Worm (Caenorhabditis elegans) whole organism, young adult: ENCODE results near the gene F26A1.19.

ENCODE experiments used
- C06A6.2 ChIP-seq: fragments of 200-800 bp; sonication (Bioruptor generic); conservative IDR thresholded peaks from 2 replicates; pipeline ENCODE4 v1.3.6; 2022; ENCODE audit warnings: missing genetic modification characterization, missing compliant biosample characterization
- C17E4.6 ChIP-seq: fragments of 200-800 bp; sonication (Bioruptor generic); IDR thresholded peaks from 2 replicates; pipeline ENCODE4 v1.3.6; 2022; ENCODE audit warnings: missing genetic modification reagents, missing genetic modification characterization, missing compliant biosample characterization
- F10E7.11 ChIP-seq: sonication (generic microtip); optimal IDR thresholded peaks from 2 replicates; lab custom pipeline; 2017; ENCODE audit warnings: mild to moderate bottlenecking, missing genetic modification characterization, moderate library complexity, missing compliant biosample characterization
- F37B4.10 ChIP-seq: fragments of 200-800 bp; sonication (Bioruptor generic); IDR thresholded peaks from 2 replicates; pipeline ENCODE4 v1.3.6; 2022; ENCODE audit warnings: missing genetic modification characterization, missing compliant biosample characterization
- F52B5.7 ChIP-seq: sonication (generic microtip); optimal IDR thresholded peaks from 2 replicates; lab custom pipeline; 2016; ENCODE audit warnings: mild to moderate bottlenecking, missing genetic modification characterization, missing compliant biosample characterization
- F57A8.1 ChIP-seq: fragments of 200-800 bp; sonication (Bioruptor generic); optimal IDR thresholded peaks from 2 replicates; lab custom pipeline; 2018; ENCODE audit warnings: mild to moderate bottlenecking, missing genetic modification characterization, moderate library complexity, missing compliant biosample characterization
- T07F8.4 ChIP-seq: sonication (generic microtip); optimal IDR thresholded peaks from 2 replicates; lab custom pipeline; 2016; ENCODE audit warnings: mild to moderate bottlenecking, missing genetic modification characterization, moderate library complexity, missing compliant biosample characterization
- T26A5.8 ChIP-seq: sonication (generic microtip); optimal IDR thresholded peaks from 2 replicates; lab custom pipeline; 2016; ENCODE audit warnings: missing genetic modification characterization, missing compliant biosample characterization
- Y56A3A.18 ChIP-seq: fragments of 200-800 bp; sonication (Bioruptor generic); IDR thresholded peaks from 2 replicates; pipeline ENCODE4 v1.3.6; 2022; ENCODE audit warnings: missing genetic modification reagents, missing genetic modification characterization, missing compliant biosample characterization
- Y67H2A.10 ChIP-seq: fragments of 200-800 bp; sonication (Bioruptor generic); conservative IDR thresholded peaks from 2 replicates; pipeline ENCODE4 v1.3.6; 2022; ENCODE audit warnings: missing genetic modification reagents, missing genetic modification characterization, missing compliant biosample characterization
- Y95B8A.8 ChIP-seq: fragments of 200-800 bp; sonication (Bioruptor generic); IDR thresholded peaks from 2 replicates; pipeline ENCODE4 v1.3.6; 2022; ENCODE audit warnings: missing genetic modification reagents, missing genetic modification characterization, missing compliant biosample characterization
- ZK185.1 ChIP-seq: sonication (generic microtip); optimal IDR thresholded peaks from 2 replicates; lab custom pipeline; 2016; ENCODE audit warnings: mild to moderate bottlenecking, missing genetic modification characterization, missing compliant biosample characterization; ENCODE audit not compliant: poor library complexity, severe bottlenecking
- aptf-3 ChIP-seq: fragments of 200-800 bp; sonication (Bioruptor generic); IDR thresholded peaks from 2 replicates; pipeline ENCODE4 v1.3.6; 2022; ENCODE audit warnings: missing genetic modification characterization, missing compliant biosample characterization
- attf-5 ChIP-seq: fragments of 200-800 bp; sonication (Bioruptor generic); optimal IDR thresholded peaks from 2 replicates; lab custom pipeline; 2018; ENCODE audit warnings: mild to moderate bottlenecking, missing genetic modification characterization, missing compliant biosample characterization
- bed-1 ChIP-seq: fragments of 200-800 bp; sonication (Bioruptor generic); IDR thresholded peaks from 2 replicates; pipeline ENCODE4 v1.3.6; 2022; ENCODE audit warnings: missing genetic modification reagents, missing genetic modification characterization, missing compliant biosample characterization
- cebp-1 ChIP-seq, 2 experiments: fragments of 200-800 bp in 1 of 2; sonication (Bioruptor generic) in 1 of 2; sonication (generic microtip) in 1 of 2; IDR thresholded peaks in 1 of 2; optimal IDR thresholded peaks in 1 of 2; 2 replicates each; pipeline versions ENCODE4 v1.3.6 to Lab custom; 2017 to 2022; ENCODE audit warnings: missing compliant biosample characterization in 2 of 2, missing genetic modification characterization in 2 of 2, mild to moderate bottlenecking in 1 of 2, missing genetic modification reagents in 1 of 2, moderate library complexity in 1 of 2
- ceh-100 ChIP-seq: fragments of 200-800 bp; sonication (Bioruptor generic); IDR thresholded peaks from 2 replicates; pipeline ENCODE4 v1.3.6; 2022; ENCODE audit warnings: missing genetic modification reagents, missing genetic modification characterization, missing compliant biosample characterization
- ceh-27 ChIP-seq: fragments of 200-800 bp; sonication (Bioruptor generic); optimal IDR thresholded peaks from 2 replicates; lab custom pipeline; 2018; ENCODE audit warnings: mild to moderate bottlenecking, missing genetic modification characterization, moderate library complexity, missing compliant biosample characterization
- ceh-58 ChIP-seq: fragments of 200-800 bp; sonication (Bioruptor generic); IDR thresholded peaks from 2 replicates; pipeline ENCODE4 v1.3.6; 2022; ENCODE audit warnings: missing genetic modification characterization, missing compliant biosample characterization
- dox-1 ChIP-seq: fragments of 200-800 bp; sonication (Bioruptor generic); IDR thresholded peaks from 2 replicates; pipeline ENCODE4 v1.3.6; 2022; ENCODE audit warnings: missing genetic modification reagents, missing genetic modification characterization, missing compliant biosample characterization
- dpl-1 ChIP-seq: fragments of 150-350 bp; optimal IDR thresholded peaks from 2 replicates; lab custom pipeline; 2014; ENCODE audit warnings: missing biosample characterization, missing genetic modification reagents, missing genetic modification characterization
- efl-1 ChIP-seq: fragments of 150-350 bp; optimal IDR thresholded peaks from 2 replicates; lab custom pipeline; 2014; ENCODE audit warnings: missing biosample characterization, missing genetic modification reagents, missing genetic modification characterization
- egl-18 ChIP-seq: fragments of 200-800 bp; sonication (Bioruptor generic); IDR thresholded peaks from 2 replicates; pipeline ENCODE4 v1.3.6; 2022; ENCODE audit warnings: missing genetic modification reagents, missing genetic modification characterization, missing compliant biosample characterization
- hmg-1.2 ChIP-seq: fragments of 200-800 bp; sonication (Bioruptor generic); IDR thresholded peaks from 2 replicates; pipeline ENCODE4 v1.3.6; 2022; ENCODE audit warnings: missing genetic modification reagents, missing genetic modification characterization, missing compliant biosample characterization
- hmg-20 ChIP-seq: fragments of 200-800 bp; sonication (Bioruptor generic); IDR thresholded peaks from 2 replicates; pipeline ENCODE4 v1.3.6; 2022; ENCODE audit warnings: missing genetic modification reagents, missing genetic modification characterization, missing compliant biosample characterization
- let-607 ChIP-seq, 2 experiments: fragments of 200-800 bp in 1 of 2; sonication (Bioruptor generic) in 1 of 2; sonication (generic microtip) in 1 of 2; optimal IDR thresholded peaks; 2 replicates each; lab custom pipeline; 2016 to 2018; ENCODE audit warnings: mild to moderate bottlenecking in 2 of 2, missing compliant biosample characterization in 2 of 2, missing genetic modification characterization in 2 of 2, moderate library complexity in 2 of 2, missing genotype in 1 of 2
- lin-35 ChIP-seq, 3 experiments: fragments of 150-350 bp in 2 of 3; sonication (generic microtip) in 1 of 3; optimal IDR thresholded peaks; 2 replicates each; lab custom pipeline; 2014 to 2018; ENCODE audit warnings: missing biosample characterization in 3 of 3, missing genetic modification characterization in 3 of 3, missing genetic modification reagents in 3 of 3
- lin-54 ChIP-seq: fragments of 200-800 bp; sonication (Bioruptor generic); optimal IDR thresholded peaks from 2 replicates; lab custom pipeline; 2018; ENCODE audit warnings: mild to moderate bottlenecking, missing genetic modification characterization, missing compliant biosample characterization
- lsl-1 ChIP-seq: fragments of 200-800 bp; sonication (Bioruptor generic); optimal IDR thresholded peaks from 2 replicates; lab custom pipeline; 2018; ENCODE audit warnings: mild to moderate bottlenecking, missing genetic modification characterization, moderate library complexity, missing compliant biosample characterization
- lsy-27 ChIP-seq: sonication (generic microtip); optimal IDR thresholded peaks from 2 replicates; lab custom pipeline; 2017; ENCODE audit warnings: missing genetic modification characterization, mild to moderate bottlenecking, missing compliant biosample characterization, antibody characterized with exemption, missing genotype, borderline replicate concordance; ENCODE audit not compliant: insufficient read depth
- mxl-1 ChIP-seq: sonication (generic microtip); optimal IDR thresholded peaks from 2 replicates; lab custom pipeline; 2016; ENCODE audit warnings: missing genetic modification characterization, missing compliant biosample characterization
- nhr-90 ChIP-seq: sonication (generic microtip); optimal IDR thresholded peaks from 2 replicates; lab custom pipeline; 2016; ENCODE audit warnings: missing genotype, mild to moderate bottlenecking, missing genetic modification characterization, missing compliant biosample characterization
- pha-4 ChIP-seq: fragments of 150-350 bp; sonication (generic microtip); optimal IDR thresholded peaks from 2 replicates; lab custom pipeline; 2014; ENCODE audit warnings: missing biosample characterization, missing genetic modification reagents, missing genetic modification characterization
- rpc-1 ChIP-seq, 2 experiments: fragments of 150-350 bp in 1 of 2; sonication (generic microtip) in 1 of 2; optimal IDR thresholded peaks; 2 replicates each; lab custom pipeline; 2014 to 2018; ENCODE audit warnings: missing biosample characterization in 1 of 2, missing genetic modification characterization in 1 of 2, missing genetic modification reagents in 1 of 2, missing genotype in 1 of 2
- sea-2 ChIP-seq: fragments of 200-800 bp; sonication (Bioruptor generic); IDR thresholded peaks from 2 replicates; pipeline ENCODE4 v1.3.6; 2022; ENCODE audit warnings: missing genetic modification characterization, missing compliant biosample characterization
- sptf-2 ChIP-seq: fragments of 200-800 bp; sonication (Bioruptor generic); optimal IDR thresholded peaks from 2 replicates; lab custom pipeline; 2018; ENCODE audit warnings: mild to moderate bottlenecking, missing genetic modification characterization, missing compliant biosample characterization
- zfh-2 ChIP-seq: fragments of 200-800 bp; sonication (Bioruptor generic); conservative IDR thresholded peaks from 2 replicates; pipeline ENCODE4 v1.3.6; 2022; ENCODE audit warnings: missing genetic modification reagents, missing genetic modification characterization, missing compliant biosample characterization
- ztf-26 ChIP-seq: sonication (generic microtip); optimal IDR thresholded peaks from 2 replicates; lab custom pipeline; 2017; ENCODE audit warnings: missing genetic modification characterization, missing compliant biosample characterization
- ztf-3 ChIP-seq: fragments of 200-800 bp; sonication (Bioruptor generic); optimal IDR thresholded peaks from 2 replicates; lab custom pipeline; 2018; ENCODE audit warnings: mild to moderate bottlenecking, missing genetic modification characterization, missing compliant biosample characterization

The F26A1.19 gene

DNA sequence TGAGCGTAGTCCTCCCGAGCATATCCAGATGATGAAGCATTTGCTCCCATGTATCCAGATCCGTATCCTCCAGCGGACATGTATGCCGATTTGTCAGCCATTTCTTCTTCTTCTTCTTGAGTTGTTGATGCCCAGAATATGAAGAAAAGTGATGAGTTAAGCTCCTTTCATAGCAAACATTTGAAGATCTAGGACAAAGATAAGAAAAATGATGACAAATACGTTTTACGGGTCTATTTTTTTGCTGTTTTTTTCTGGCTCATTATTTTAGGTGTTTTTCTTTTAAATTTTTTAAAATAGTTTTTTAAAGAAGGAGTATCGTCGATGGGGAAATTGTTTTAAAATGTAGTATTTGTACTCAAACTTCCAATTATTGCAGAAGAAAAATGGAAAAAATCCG is 7.3 kb upstream of the F26A1.19 start, which contains the start of gene nspd-9:
Gene nspd-9, minus strand, starts transcription at position 101 of the 400 bp plus-strand sequence.
- no peak for TF ChIP-seq mxl-1 (tag; lab: Kevin White, UChicago)
- no peak for TF ChIP-seq ztf-26 (tag; lab: Kevin White, UChicago)

DNA sequence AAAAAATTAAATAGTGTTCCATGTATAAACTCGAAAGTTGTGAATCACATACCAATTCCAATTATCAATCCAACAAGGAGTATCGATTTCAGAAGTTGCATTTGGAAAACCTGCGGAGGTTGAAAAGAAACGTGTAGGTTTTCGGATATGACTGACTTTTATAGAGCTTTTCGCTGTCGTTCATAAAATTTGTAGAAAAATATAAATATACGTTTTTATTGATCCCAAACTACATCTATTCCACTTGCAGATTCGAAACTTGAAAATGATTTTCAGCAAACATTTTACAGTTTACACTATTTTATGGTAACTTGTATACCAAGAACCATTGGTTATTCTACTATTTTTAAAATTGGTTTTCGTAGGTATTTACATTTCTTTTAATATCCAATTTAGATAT is 4.6 kb downstream of the F26A1.19 start, which contains the start of gene clec-156:
Gene clec-156, minus strand, starts transcription at position 101 of the 400 bp plus-strand sequence.
- no peak for TF ChIP-seq F37B4.10 (GFP tag; lab: Robert Waterston, UW)
- no peak for TF ChIP-seq cebp-1 (GFP tag; IDR thresholded peaks at IDR 0.05; lab: Robert Waterston, UW)
- no peak for TF ChIP-seq cebp-1 (tag; optimal IDR thresholded peaks at IDR 0.05; lab: Kevin White, UChicago)
- no peak for TF ChIP-seq F52B5.7 (tag; lab: Kevin White, UChicago)
- no peak for TF ChIP-seq Y95B8A.8 (GFP tag; lab: Robert Waterston, UW)
- no peak for TF ChIP-seq sptf-2 (GFP tag; lab: Kevin White, UChicago)
- TF ChIP-seq T07F8.4 (tag; lab: Kevin White, UChicago), result no peak
- no peak for TF ChIP-seq F57A8.1 (GFP tag; lab: Kevin White, UChicago)
- TF ChIP-seq pha-4, result no peak
- no peak for TF ChIP-seq zfh-2
- no peak for TF ChIP-seq lsy-27 (tag; lab: Kevin White, UChicago)
- no peak for TF ChIP-seq F10E7.11 (tag; lab: Kevin White, UChicago)

DNA sequence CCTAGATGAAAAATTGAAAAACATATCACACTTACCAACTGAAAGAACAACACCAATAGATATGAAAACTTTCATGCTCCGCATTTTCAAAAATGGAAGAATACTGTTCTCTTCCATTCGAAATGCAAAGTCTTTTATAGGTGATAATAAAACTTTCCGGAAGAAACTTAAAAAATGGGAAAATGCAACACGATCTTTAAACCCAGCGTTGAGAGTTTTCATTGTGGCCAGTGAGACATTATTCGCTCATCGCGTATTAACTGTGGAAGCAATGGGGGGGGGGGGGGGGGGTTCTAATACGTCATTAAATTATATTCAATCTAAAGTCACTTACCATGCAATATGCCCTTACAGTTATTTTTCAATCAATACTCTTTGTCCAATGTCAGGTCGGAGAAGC is 6.8 kb downstream of the F26A1.19 start, which contains the start of the genes clec-157 and fkh-5:
Gene clec-157, minus strand, starts transcription at position 101 of the 400 bp plus-strand sequence.
Gene fkh-5, plus strand, starts transcription at position 336 of the 400 bp plus-strand sequence.
- TF ChIP-seq lin-54 (GFP tag; lab: Kevin White, UChicago) (no peak), hmg-1.2 (GFP tag; lab: Robert Waterston, UW) (no peak), C06A6.2 (no peak), egl-18 (GFP tag; lab: Robert Waterston, UW) (no peak), C17E4.6 (GFP tag; lab: Robert Waterston, UW) (no peak)

DNA sequence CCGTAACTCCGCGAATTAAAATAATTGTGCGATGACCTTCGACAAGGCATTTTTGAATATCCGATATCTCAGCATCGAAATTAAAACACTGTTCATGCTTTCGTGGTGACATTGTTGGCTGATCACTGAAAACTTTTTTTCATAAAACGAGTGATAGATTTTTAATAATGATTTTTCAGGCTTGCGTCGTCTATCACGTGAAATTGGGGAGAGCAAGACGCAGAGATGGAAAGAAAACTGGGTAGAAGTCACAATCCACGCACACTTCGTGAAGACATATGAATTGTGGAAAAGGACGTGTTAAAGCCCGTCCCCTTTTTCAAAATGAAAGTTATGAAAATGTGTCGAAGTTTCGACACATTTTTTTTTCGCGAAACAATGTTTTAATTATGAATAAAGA is 12.2 kb downstream of the F26A1.19 start, which contains the start of gene nonu-1:
Gene nonu-1, minus strand, starts transcription at position 169 of the 400 bp plus-strand sequence.
- TF ChIP-seq ceh-58 (GFP tag; lab: Robert Waterston, UW), result no peak
- TF ChIP-seq let-607 (tag; optimal IDR thresholded peaks at IDR 0.05; lab: Kevin White, UChicago), result peak in 1 of 2 experiments; percentile 25
- TF ChIP-seq attf-5 (GFP tag; lab: Kevin White, UChicago), result peak; percentile 37
- no peak for TF ChIP-seq nhr-90 (tag; lab: Kevin White, UChicago)
- no peak for TF ChIP-seq Y56A3A.18 (GFP tag; lab: Robert Waterston, UW)
- TF ChIP-seq lin-54 (GFP tag; lab: Kevin White, UChicago), result no peak
- TF ChIP-seq T26A5.8 (tag; lab: Kevin White, UChicago), result no peak
- no peak for TF ChIP-seq cebp-1 (GFP tag; IDR thresholded peaks at IDR 0.05; lab: Robert Waterston, UW)
- no peak for TF ChIP-seq cebp-1 (tag; optimal IDR thresholded peaks at IDR 0.05; lab: Kevin White, UChicago)
- peak; percentile 32; the same call in 1 of the 2 replicates for TF ChIP-seq hmg-1.2 (GFP tag; lab: Robert Waterston, UW)
- TF ChIP-seq aptf-3 (GFP tag; lab: Robert Waterston, UW), result no peak

DNA sequence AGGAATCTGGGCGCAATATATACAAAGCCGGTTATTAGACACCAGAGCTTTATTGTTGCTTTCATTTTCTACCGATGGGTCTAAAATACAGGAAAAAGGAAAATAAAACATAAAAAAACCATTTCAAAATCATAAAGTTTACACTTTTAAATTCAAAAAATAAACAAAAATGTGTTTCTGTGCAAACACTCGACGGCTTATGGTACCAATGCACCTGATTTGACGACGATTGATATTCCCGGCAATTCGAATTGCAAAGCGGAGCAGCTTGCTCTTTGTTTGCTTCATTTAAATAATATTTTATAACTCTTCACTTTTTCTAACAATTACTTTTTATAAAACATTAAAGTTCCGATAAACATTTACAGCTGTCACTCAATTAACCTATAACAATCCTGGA is 12.6 kb downstream of the F26A1.19 start, which contains the start of gene F26A1.1:
Gene F26A1.1, plus strand, starts transcription at position 369 of the 400 bp plus-strand sequence.
- TF ChIP-seq C06A6.2 (no peak), rpc-1 (optimal IDR thresholded peaks at IDR 0.05; lab: Kevin White, UChicago) (no peak), rpc-1 (tag; optimal IDR thresholded peaks at IDR 0.05; lab: Kevin White, UChicago) (no peak), ztf-3 (GFP tag; lab: Kevin White, UChicago) (no peak), sea-2 (GFP tag; lab: Robert Waterston, UW) (no peak), Y95B8A.8 (GFP tag; lab: Robert Waterston, UW) (no peak), C17E4.6 (GFP tag; lab: Robert Waterston, UW) (no peak), lin-54 (GFP tag; lab: Kevin White, UChicago) (peak; percentile 21), Y67H2A.10 (GFP tag; lab: Robert Waterston, UW) (no peak), nhr-90 (tag; lab: Kevin White, UChicago) (no peak), ceh-100 (GFP tag; lab: Robert Waterston, UW) (no peak), dpl-1 (GFP tag; lab: Kevin White, UChicago) (peak; percentile 14), bed-1 (GFP tag; lab: Robert Waterston, UW) (no peak), hmg-20 (GFP tag; lab: Robert Waterston, UW) (no peak), ZK185.1 (tag; lab: Kevin White, UChicago) (no peak), ceh-27 (GFP tag; lab: Kevin White, UChicago) (no peak), lsl-1 (GFP tag; lab: Kevin White, UChicago) (peak; percentile 43), egl-18 (GFP tag; lab: Robert Waterston, UW) (no peak), efl-1 (GFP tag; lab: Kevin White, UChicago) (peak; percentile 4), lin-35 (GFP tag; optimal IDR thresholded peaks at IDR 0.05; lab: Kevin White, UChicago) (peak in 1 of 3 experiments; percentile 29), dox-1 (GFP tag; lab: Robert Waterston, UW) (no peak)
- TF ChIP-seq, all 124 proteins: peak for 5
